Fruit fly (Drosophila melanogaster) whole organism, prepupa: ENCODE measurements around the gene mib1.

Experiments
- Blimp-1 ChIP-seq: fragments of 200-800 bp; sonication (Bioruptor generic); optimal IDR thresholded peaks from 3 replicates; lab custom pipeline; 2017; ENCODE audit warnings: missing biosample characterization, missing genetic modification characterization, mild to moderate bottlenecking, moderate library complexity, missing genetic modification reagents
- CG10631 ChIP-seq: fragments of 200-800 bp; sonication (Bioruptor generic); optimal IDR thresholded peaks from 2 replicates; lab custom pipeline; 2016; ENCODE audit warnings: missing biosample characterization, missing genetic modification characterization
- CG10669 ChIP-seq: fragments of 200-800 bp; sonication (Bioruptor generic); optimal IDR thresholded peaks from 3 replicates; lab custom pipeline; 2018; ENCODE audit warnings: missing biosample characterization, mild to moderate bottlenecking, missing genetic modification characterization, moderate library complexity
- CG11294 ChIP-seq: fragments of 200-800 bp; sonication (Bioruptor generic); IDR thresholded peaks from 2 replicates; pipeline ENCODE4 v1.3.6; 2022; ENCODE audit warnings: missing biosample characterization, missing genetic modification characterization
- CG11762 ChIP-seq: fragments of 200-800 bp; sonication (Bioruptor generic); optimal IDR thresholded peaks from 3 replicates; lab custom pipeline; 2016; ENCODE audit warnings: missing biosample characterization, missing genetic modification characterization; ENCODE audit not compliant: insufficient read depth
- CG15336 ChIP-seq: fragments of 200-800 bp; sonication (Bioruptor generic); IDR thresholded peaks from 2 replicates; pipeline ENCODE4 v1.3.6; 2022; ENCODE audit warnings: missing biosample characterization, missing genetic modification characterization
- CG16779 ChIP-seq: fragments of 200-800 bp; sonication (Bioruptor generic); optimal IDR thresholded peaks from 3 replicates; lab custom pipeline; 2017; ENCODE audit warnings: missing biosample characterization, mild to moderate bottlenecking, missing genetic modification characterization
- CG32006 ChIP-seq: fragments of 200-800 bp; sonication (Bioruptor generic); optimal IDR thresholded peaks from 3 replicates; lab custom pipeline; 2017; ENCODE audit warnings: missing biosample characterization, mild to moderate bottlenecking, missing genetic modification characterization
- CG4318 ChIP-seq: fragments of 200-800 bp; sonication (Bioruptor generic); optimal IDR thresholded peaks from 3 replicates; lab custom pipeline; 2017; ENCODE audit warnings: missing biosample characterization, mild to moderate bottlenecking, missing genetic modification characterization
- CG6276 ChIP-seq: fragments of 200-800 bp; sonication (Bioruptor generic); optimal IDR thresholded peaks from 2 replicates; lab custom pipeline; 2017; ENCODE audit warnings: missing biosample characterization, mild to moderate bottlenecking, missing genetic modification characterization
- CG6792 ChIP-seq: fragments of 200-800 bp; sonication (Bioruptor generic); optimal IDR thresholded peaks from 3 replicates; lab custom pipeline; 2016; ENCODE audit warnings: missing biosample characterization, missing genetic modification characterization
- CG6808 ChIP-seq: fragments of 200-800 bp; sonication (Bioruptor generic); optimal IDR thresholded peaks from 3 replicates; lab custom pipeline; 2017; ENCODE audit warnings: missing biosample characterization, missing genetic modification characterization, mild to moderate bottlenecking, moderate library complexity, missing genetic modification reagents
- CG7368 ChIP-seq: fragments of 200-800 bp; sonication (Bioruptor generic); optimal IDR thresholded peaks from 3 replicates; lab custom pipeline; 2016; ENCODE audit warnings: missing biosample characterization, missing genetic modification characterization
- CG8119 ChIP-seq: fragments of 200-800 bp; sonication (Bioruptor generic); IDR thresholded peaks from 3 replicates; pipeline ENCODE4 v1.3.6; 2022; ENCODE audit warnings: missing biosample characterization, missing genetic modification characterization
- CG8632 ChIP-seq: fragments of 200-800 bp; sonication (Bioruptor generic); optimal IDR thresholded peaks from 3 replicates; lab custom pipeline; 2016; ENCODE audit warnings: missing biosample characterization, missing genetic modification characterization
- CG9139 ChIP-seq: fragments of 200-800 bp; sonication (Bioruptor generic); optimal IDR thresholded peaks from 3 replicates; lab custom pipeline; 2017; ENCODE audit warnings: missing biosample characterization, mild to moderate bottlenecking, missing genetic modification characterization
- Eip78C ChIP-seq: fragments of 200-800 bp; sonication (Bioruptor generic); peaks from one replicate; lab custom pipeline; 2016; ENCODE audit warnings: missing biosample characterization, missing genetic modification characterization
- Hr4 ChIP-seq: fragments of 200-800 bp; sonication (Bioruptor generic); optimal IDR thresholded peaks from 3 replicates; lab custom pipeline; 2016; ENCODE audit warnings: missing biosample characterization, missing genetic modification characterization
- OdsH ChIP-seq: fragments of 200-800 bp; sonication (Bioruptor generic); optimal IDR thresholded peaks from 3 replicates; lab custom pipeline; 2016; ENCODE audit warnings: missing biosample characterization, missing genetic modification characterization
- Smox ChIP-seq: fragments of 200-800 bp; sonication (Bioruptor generic); optimal IDR thresholded peaks from 3 replicates; lab custom pipeline; 2016; ENCODE audit warnings: missing biosample characterization, missing genetic modification characterization
- acj6 ChIP-seq: fragments of 200-800 bp; sonication (Bioruptor generic); optimal IDR thresholded peaks from 3 replicates; lab custom pipeline; 2016; ENCODE audit warnings: missing biosample characterization, missing genetic modification characterization
- dsx ChIP-seq: fragments of 200-800 bp; optimal IDR thresholded peaks from 3 replicates; lab custom pipeline; 2019; ENCODE audit warnings: missing biosample characterization, mild to moderate bottlenecking, missing genetic modification characterization, moderate library complexity; ENCODE audit not compliant: poor library complexity, severe bottlenecking
- eg ChIP-seq: fragments of 200-800 bp; sonication (Bioruptor generic); IDR thresholded peaks from 3 replicates; pipeline ENCODE4 v1.3.6; 2022; ENCODE audit warnings: missing biosample characterization, missing genetic modification characterization
- esn ChIP-seq: fragments of 200-800 bp; sonication (Bioruptor generic); optimal IDR thresholded peaks from 2 replicates; lab custom pipeline; 2016; ENCODE audit warnings: missing biosample characterization, mild to moderate bottlenecking, missing genetic modification characterization, moderate library complexity
- fd59A ChIP-seq: fragments of 200-800 bp; sonication (Bioruptor generic); optimal IDR thresholded peaks from 2 replicates; lab custom pipeline; 2017; ENCODE audit warnings: missing biosample characterization, mild to moderate bottlenecking, missing genetic modification characterization, missing genetic modification reagents
- fkh ChIP-seq: fragments of 200-800 bp; sonication (Bioruptor generic); optimal IDR thresholded peaks from 3 replicates; lab custom pipeline; 2017; ENCODE audit warnings: missing biosample characterization, mild to moderate bottlenecking, missing genetic modification characterization, moderate library complexity
- lz ChIP-seq: fragments of 200-800 bp; sonication (Bioruptor generic); optimal IDR thresholded peaks from 3 replicates; lab custom pipeline; 2016; ENCODE audit warnings: missing biosample characterization, missing genetic modification characterization
- net ChIP-seq: fragments of 200-800 bp; sonication (Bioruptor generic); optimal IDR thresholded peaks from 3 replicates; lab custom pipeline; 2016; ENCODE audit warnings: missing biosample characterization, missing genetic modification characterization
- salr ChIP-seq, 2 experiments: fragments of 200-800 bp; sonication (Bioruptor generic); optimal IDR thresholded peaks; 3 replicates each; lab custom pipeline; 2016 to 2018; ENCODE audit warnings: missing biosample characterization in 2 of 2, missing genetic modification characterization in 2 of 2, mild to moderate bottlenecking in 1 of 2
- ss ChIP-seq, 2 experiments: fragments of 200-800 bp; sonication (Bioruptor generic); optimal IDR thresholded peaks; 2 replicates in 1 of 2; 3 replicates in 1 of 2; lab custom pipeline; 2017 to 2018; ENCODE audit warnings: mild to moderate bottlenecking in 2 of 2, missing biosample characterization in 2 of 2, missing genetic modification characterization in 2 of 2, moderate library complexity in 1 of 2
- svp ChIP-seq: fragments of 200-800 bp; sonication (Bioruptor generic); peaks from one replicate; lab custom pipeline; 2016; ENCODE audit warnings: missing biosample characterization, missing genetic modification characterization
- vri ChIP-seq: fragments of 200-800 bp; sonication (Bioruptor generic); optimal IDR thresholded peaks from 3 replicates; lab custom pipeline; 2016; ENCODE audit warnings: missing biosample characterization, mild to moderate bottlenecking, missing genetic modification characterization

mib1 gene

DNA sequence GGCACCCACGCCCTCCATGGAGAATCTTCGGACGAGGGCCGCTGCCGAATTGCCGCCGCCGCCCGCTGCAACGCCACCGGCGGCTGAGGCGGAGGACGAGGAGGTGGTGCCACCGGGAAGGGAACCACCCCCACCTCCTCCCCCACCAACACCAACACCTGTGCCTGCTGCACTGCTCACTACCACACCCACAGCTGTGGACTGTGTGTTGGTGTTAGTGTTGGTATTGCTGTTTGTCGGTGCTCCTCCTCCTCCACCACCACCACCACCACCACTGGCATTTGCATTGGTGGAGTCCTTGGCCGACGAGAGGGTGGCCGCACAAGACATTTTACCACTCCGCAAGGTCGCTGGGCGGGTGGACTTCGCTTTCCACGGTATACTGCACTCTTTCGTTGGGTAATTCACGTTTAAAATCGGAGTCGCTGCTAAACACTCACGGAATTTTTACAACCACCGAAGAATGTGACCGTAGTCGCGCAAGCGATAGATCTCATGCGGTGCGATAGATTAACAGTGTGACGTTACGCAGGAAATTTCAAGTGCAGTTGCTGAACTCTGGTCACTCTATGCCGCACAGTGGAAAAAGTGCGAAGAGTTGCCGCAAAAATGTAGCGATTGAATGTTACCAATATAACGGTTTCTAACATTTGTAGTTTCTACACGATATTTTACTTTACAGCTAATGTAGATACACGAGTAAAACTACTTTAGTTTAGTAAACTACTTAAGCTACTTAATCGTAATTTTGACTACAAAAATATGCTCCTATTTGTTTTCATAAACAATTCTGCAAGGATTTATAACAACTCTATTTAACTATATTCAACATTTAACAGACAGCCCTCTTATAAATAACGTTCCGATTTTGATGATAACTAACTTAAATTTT lies at the start of gene mib1 (continued):
- no peak for TF ChIP-seq CG11762 (GFP tag; lab: Kevin White, UChicago)
- TF ChIP-seq ss (GFP tag; optimal IDR thresholded peaks at IDR 0.05; lab: Kevin White, UChicago): peak; percentile 66 to 81
- no peak for TF ChIP-seq Smox (GFP tag; lab: Kevin White, UChicago)
- peak; percentile 66 for TF ChIP-seq CG6808
- peak; percentile 4 for TF ChIP-seq fd59A (GFP tag; lab: Kevin White, UChicago)
- TF ChIP-seq Blimp-1 (GFP tag; lab: Kevin White, UChicago): peak; percentile 37
- TF ChIP-seq CG6792 (GFP tag; lab: Kevin White, UChicago): no peak
- TF ChIP-seq Hr4: no peak
- TF ChIP-seq svp (GFP tag; lab: Kevin White, UChicago): peak; percentile 75

DNA sequence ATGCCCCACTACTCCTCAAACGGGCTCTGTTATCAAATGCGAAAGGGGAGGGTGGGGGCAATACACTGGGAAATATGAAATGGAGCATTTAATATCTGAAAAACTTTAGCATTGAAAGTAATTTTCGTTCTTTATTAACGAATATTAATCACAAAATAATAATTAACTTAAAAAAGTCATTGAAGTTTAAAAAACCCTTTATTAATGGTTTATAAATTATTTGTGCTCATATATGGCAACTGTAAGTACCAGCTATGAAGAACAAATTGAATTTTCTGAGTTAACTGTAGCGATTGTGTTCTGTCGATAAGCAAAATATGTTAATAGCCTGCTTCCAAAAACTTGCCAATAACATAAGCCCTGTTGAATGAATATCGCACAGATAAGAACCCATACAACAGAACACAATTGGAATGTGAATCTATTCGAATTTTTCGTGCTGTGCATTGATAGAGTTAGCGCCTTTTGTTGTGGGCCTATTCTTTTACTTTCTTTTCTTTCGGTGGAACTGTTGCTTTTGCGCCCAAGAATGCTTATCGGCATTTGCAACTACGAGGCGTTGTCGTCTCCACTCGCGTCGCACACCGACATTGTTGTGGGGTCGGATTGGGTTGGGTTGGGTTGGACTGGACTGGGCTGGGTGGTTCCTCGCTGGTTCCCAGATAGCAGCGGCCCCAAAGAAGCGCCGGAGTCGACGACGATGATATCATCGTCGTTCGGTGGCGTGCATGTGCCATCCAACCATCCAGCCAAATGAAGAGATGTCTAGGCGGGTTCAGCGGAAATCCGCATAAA lies 49.4 kb upstream of the mib1 start:
- TF ChIP-seq fd59A (GFP tag; lab: Kevin White, UChicago) (peak; percentile 23), CG4318 (GFP tag; lab: Kevin White, UChicago) (peak; percentile 56), CG6276 (peak; percentile 54), dsx (GFP tag; lab: Kevin White, UChicago) (peak; percentile 92), lz (GFP tag; lab: Kevin White, UChicago) (peak; percentile 36), Eip78C (no peak), CG15336 (GFP tag; lab: Robert Waterston, UW) (no peak), net (GFP tag; lab: Kevin White, UChicago) (peak; percentile 24), CG6792 (GFP tag; lab: Kevin White, UChicago) (peak; percentile 32), acj6 (peak; percentile 58), CG10669 (GFP tag; lab: Kevin White, UChicago) (no peak), vri (GFP tag; lab: Kevin White, UChicago) (peak; percentile 7), CG8632 (GFP tag; lab: Kevin White, UChicago) (peak; percentile 16), OdsH (GFP tag; lab: Kevin White, UChicago) (peak; percentile 38), svp (GFP tag; lab: Kevin White, UChicago) (peak; percentile 77), CG16779 (tag; lab: Kevin White, UChicago) (no peak), salr (GFP tag; optimal IDR thresholded peaks at IDR 0.05; lab: Kevin White, UChicago) (peak in 1 of 2 experiments; percentile 49), CG32006 (GFP tag; lab: Kevin White, UChicago) (no peak), CG10631 (GFP tag; lab: Kevin White, UChicago) (peak; percentile 53), CG8119 (GFP tag; lab: Robert Waterston, UW) (peak; percentile 40; the same call in 2 of the 3 replicates), esn (peak; percentile 45), CG11294 (no peak), Hr4 (peak; percentile 62), eg (GFP tag; lab: Robert Waterston, UW) (peak; percentile 10; the same call in 2 of the 3 replicates), CG9139 (GFP tag; lab: Kevin White, UChicago) (no peak), ss (GFP tag; optimal IDR thresholded peaks at IDR 0.05; lab: Kevin White, UChicago) (no peak)

DNA sequence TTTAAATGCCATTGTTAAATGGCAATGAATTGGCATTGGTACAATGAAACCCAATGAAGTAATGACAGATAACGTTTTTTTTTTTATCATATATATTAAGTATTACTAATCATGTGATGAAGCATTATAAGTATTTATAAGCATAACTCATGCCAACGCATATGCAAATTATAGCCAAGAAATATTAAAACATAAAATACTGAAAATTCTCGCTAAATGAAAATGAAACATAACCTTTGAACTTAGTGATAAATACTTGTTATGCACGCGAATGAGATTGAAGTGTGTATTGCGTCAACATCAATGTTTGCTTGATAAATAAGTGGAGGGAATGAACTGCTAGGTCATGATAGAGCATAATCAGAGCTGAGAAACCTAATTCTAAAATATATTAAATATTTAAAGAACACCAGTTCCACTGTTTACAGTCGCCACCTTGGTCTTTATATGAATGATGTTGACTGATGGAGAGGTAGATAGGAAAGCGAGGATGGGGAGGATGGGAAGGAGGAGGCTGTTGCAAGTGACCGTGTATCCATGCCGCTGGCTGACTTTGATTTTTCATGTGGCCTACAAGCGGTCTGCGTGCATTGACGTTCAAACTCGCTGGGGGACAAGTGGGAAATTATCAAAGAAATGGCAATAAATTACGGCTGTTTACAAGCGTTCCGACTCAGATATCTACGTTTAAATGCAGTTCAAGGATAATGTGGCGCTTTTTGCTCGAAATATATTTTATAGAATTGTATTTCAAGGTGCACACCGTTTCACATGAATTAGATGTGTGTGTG lies 44.7 kb upstream of the mib1 start:
- TF ChIP-seq Eip78C (peak; percentile 54), salr (GFP tag; optimal IDR thresholded peaks at IDR 0.05; lab: Kevin White, UChicago) (peak in 1 of 2 experiments; percentile 17), fkh (peak; percentile 62), ss (GFP tag; optimal IDR thresholded peaks at IDR 0.05; lab: Kevin White, UChicago) (no peak), CG7368 (GFP tag; lab: Kevin White, UChicago) (no peak), dsx (GFP tag; lab: Kevin White, UChicago) (no peak), CG6276 (peak; percentile 23), CG32006 (GFP tag; lab: Kevin White, UChicago) (peak; percentile 12), svp (GFP tag; lab: Kevin White, UChicago) (peak; percentile 61), net (GFP tag; lab: Kevin White, UChicago) (peak; percentile 28), CG8632 (GFP tag; lab: Kevin White, UChicago) (no peak)
